Worm (Caenorhabditis elegans) whole organism, L1 larva: Measurements from ENCODE around the gene dlat-2.
A peak's percentile ranks its signal among the peaks of the same experiment; 100 is the strongest.

ENCODE experiments used
- C34B4.2 ChIP-seq: sonication (generic microtip); optimal IDR thresholded peaks from 2 replicates; lab custom pipeline; 2017; ENCODE audit warnings: mild to moderate bottlenecking, missing genetic modification characterization, missing compliant biosample characterization
- F16B12.6 ChIP-seq: fragments of 150-350 bp; optimal IDR thresholded peaks from 2 replicates; lab custom pipeline; 2014; ENCODE audit warnings: missing biosample characterization, missing genetic modification characterization
- ama-1 ChIP-seq: fragments of 150-350 bp; optimal IDR thresholded peaks from 2 replicates; lab custom pipeline; 2014
- blmp-1 ChIP-seq: fragments of 150-350 bp; optimal IDR thresholded peaks from 2 replicates; lab custom pipeline; 2014; ENCODE audit warnings: missing biosample characterization, missing genetic modification characterization
- ceh-8 ChIP-seq: fragments of 200-800 bp; sonication (Bioruptor generic); optimal IDR thresholded peaks from 2 replicates; lab custom pipeline; 2018; ENCODE audit warnings: mild to moderate bottlenecking, missing genetic modification characterization, moderate library complexity, missing compliant biosample characterization
- ceh-82 ChIP-seq, 3 experiments: fragments of 150-350 bp in 1 of 3; sonication (generic microtip) in 2 of 3; optimal IDR thresholded peaks; 2 replicates each; lab custom pipeline; 2014 to 2017; ENCODE audit warnings: missing biosample characterization in 3 of 3, missing genetic modification characterization in 3 of 3
- ces-1 ChIP-seq: fragments of 150-350 bp; optimal IDR thresholded peaks from 2 replicates; lab custom pipeline; 2014; ENCODE audit warnings: missing biosample characterization, missing genetic modification reagents, missing genetic modification characterization
- dpl-1 ChIP-seq, 3 experiments: fragments of 150-350 bp in 2 of 3; sonication (generic microtip) in 1 of 3; optimal IDR thresholded peaks; 2 replicates each; lab custom pipeline; 2014 to 2017; ENCODE audit warnings: missing biosample characterization in 3 of 3, missing genetic modification characterization in 3 of 3, missing genetic modification reagents in 3 of 3
- efl-3 ChIP-seq: fragments of 200-800 bp; sonication (Bioruptor generic); optimal IDR thresholded peaks from 2 replicates; lab custom pipeline; 2018; ENCODE audit warnings: mild to moderate bottlenecking, missing genetic modification characterization, missing compliant biosample characterization
- elt-3 ChIP-seq, 6 experiments: fragments of 150-350 bp in 1 of 6; sonication (generic microtip); optimal IDR thresholded peaks; 2 replicates each; lab custom pipeline; 2017 to 2018; ENCODE audit warnings: missing biosample characterization in 6 of 6, missing genetic modification characterization in 6 of 6, inconsistent platforms in 1 of 6
- fkh-4 ChIP-seq: sonication (generic microtip); optimal IDR thresholded peaks from 2 replicates; lab custom pipeline; 2016; ENCODE audit warnings: missing compliant biosample characterization, missing genetic modification characterization, borderline replicate concordance
- hlh-4 ChIP-seq: sonication (generic microtip); optimal IDR thresholded peaks from 2 replicates; lab custom pipeline; 2016; ENCODE audit warnings: mild to moderate bottlenecking, missing genetic modification characterization, missing compliant biosample characterization
- isw-1 ChIP-seq: fragments of 200-800 bp; sonication (Bioruptor generic); IDR thresholded peaks from 2 replicates; pipeline ENCODE4 v1.3.6; 2022; ENCODE audit warnings: missing genetic modification characterization, missing compliant biosample characterization
- jun-1 ChIP-seq: fragments of 150-350 bp; optimal IDR thresholded peaks from 2 replicates; lab custom pipeline; 2014; ENCODE audit warnings: missing biosample characterization, missing genetic modification reagents, missing genetic modification characterization
- lin-14 ChIP-seq: fragments of 200-800 bp; sonication (Bioruptor generic); optimal IDR thresholded peaks from 2 replicates; lab custom pipeline; 2018; ENCODE audit warnings: mild to moderate bottlenecking, missing genetic modification characterization, moderate library complexity, missing compliant biosample characterization
- lin-15B ChIP-seq: fragments of 150-350 bp; sonication (generic microtip); optimal IDR thresholded peaks from 3 replicates; lab custom pipeline; 2014; ENCODE audit warnings: missing biosample characterization, missing genetic modification characterization
- lin-35 ChIP-seq, 2 experiments: fragments of 150-350 bp; optimal IDR thresholded peaks; 2 replicates each; lab custom pipeline; 2014; ENCODE audit warnings: missing biosample characterization in 2 of 2, missing genetic modification characterization in 2 of 2, missing genetic modification reagents in 2 of 2
- lir-3 ChIP-seq: sonication (generic microtip); optimal IDR thresholded peaks from 2 replicates; lab custom pipeline; 2016; ENCODE audit warnings: mild to moderate bottlenecking, missing genetic modification characterization, moderate library complexity, missing compliant biosample characterization; ENCODE audit not compliant: poor library complexity
- lsy-2 ChIP-seq, 2 experiments: fragments of 150-350 bp; optimal IDR thresholded peaks; 2 replicates each; lab custom pipeline; 2014; ENCODE audit warnings: missing biosample characterization in 2 of 2, missing genetic modification characterization in 2 of 2
- mef-2 ChIP-seq: fragments of 150-350 bp; optimal IDR thresholded peaks from 2 replicates; lab custom pipeline; 2014; ENCODE audit warnings: missing biosample characterization, missing genetic modification characterization
- mep-1 ChIP-seq: fragments of 150-350 bp; optimal IDR thresholded peaks from 2 replicates; lab custom pipeline; 2014; ENCODE audit warnings: missing biosample characterization, missing genetic modification characterization
- nhr-11 ChIP-seq: fragments of 150-350 bp; optimal IDR thresholded peaks from 2 replicates; lab custom pipeline; 2014; ENCODE audit warnings: missing biosample characterization, missing genetic modification characterization
- nhr-12 ChIP-seq: sonication (generic microtip); optimal IDR thresholded peaks from 2 replicates; lab custom pipeline; 2017; ENCODE audit warnings: missing biosample characterization, missing genetic modification characterization
- nhr-20 ChIP-seq: sonication (generic microtip); optimal IDR thresholded peaks from 2 replicates; lab custom pipeline; 2016; ENCODE audit warnings: mild to moderate bottlenecking, missing genetic modification characterization, missing compliant biosample characterization
- nhr-237 ChIP-seq: fragments of 150-350 bp; optimal IDR thresholded peaks from 2 replicates; lab custom pipeline; 2014; ENCODE audit warnings: missing biosample characterization, missing genetic modification characterization
- nhr-28 ChIP-seq: fragments of 150-350 bp; optimal IDR thresholded peaks from 2 replicates; lab custom pipeline; 2014; ENCODE audit warnings: missing biosample characterization, missing genetic modification characterization
- nhr-47 ChIP-seq: sonication (generic microtip); optimal IDR thresholded peaks from 2 replicates; lab custom pipeline; 2016; ENCODE audit warnings: mild to moderate bottlenecking, missing genetic modification characterization, moderate library complexity, missing compliant biosample characterization
- nhr-71 ChIP-seq: sonication (generic microtip); optimal IDR thresholded peaks from 2 replicates; lab custom pipeline; 2016; ENCODE audit warnings: mild to moderate bottlenecking, missing genetic modification characterization, moderate library complexity, missing compliant biosample characterization
- nhr-77 ChIP-seq: fragments of 150-350 bp; optimal IDR thresholded peaks from 2 replicates; lab custom pipeline; 2014; ENCODE audit warnings: missing biosample characterization, missing genetic modification characterization
- nhr-84 ChIP-seq: sonication (generic microtip); optimal IDR thresholded peaks from 2 replicates; lab custom pipeline; 2017; ENCODE audit warnings: missing biosample characterization, missing genetic modification characterization
- nhr-90 ChIP-seq: sonication (generic microtip); optimal IDR thresholded peaks from 2 replicates; lab custom pipeline; 2016; ENCODE audit warnings: mild to moderate bottlenecking, missing genetic modification characterization, missing compliant biosample characterization; ENCODE audit not compliant: poor library complexity
- pag-3 ChIP-seq: sonication (generic microtip); optimal IDR thresholded peaks from 2 replicates; lab custom pipeline; 2017; ENCODE audit warnings: missing genetic modification characterization, mild to moderate bottlenecking, missing compliant biosample characterization, antibody characterized with exemption, borderline replicate concordance; ENCODE audit not compliant: insufficient read depth
- pqm-1 ChIP-seq: sonication (generic microtip); optimal IDR thresholded peaks from 3 replicates; lab custom pipeline; 2017; ENCODE audit warnings: missing biosample characterization, missing genetic modification characterization
- rnt-1 ChIP-seq: sonication (generic microtip); optimal IDR thresholded peaks from 2 replicates; lab custom pipeline; 2016; ENCODE audit warnings: mild to moderate bottlenecking, missing genetic modification characterization, moderate library complexity, missing compliant biosample characterization
- skn-1 ChIP-seq: fragments of 150-350 bp; optimal IDR thresholded peaks from 2 replicates; lab custom pipeline; 2014; ENCODE audit warnings: missing biosample characterization, missing genetic modification characterization
- snu-23 ChIP-seq: sonication (generic microtip); optimal IDR thresholded peaks from 2 replicates; lab custom pipeline; 2016; ENCODE audit warnings: missing genetic modification characterization, missing compliant biosample characterization
- sptf-1 ChIP-seq: fragments of 150-350 bp; optimal IDR thresholded peaks from 2 replicates; lab custom pipeline; 2014; ENCODE audit warnings: missing biosample characterization, missing genetic modification characterization
- sup-37 ChIP-seq: fragments of 200-800 bp; sonication (Bioruptor generic); optimal IDR thresholded peaks from 2 replicates; lab custom pipeline; 2018; ENCODE audit warnings: mild to moderate bottlenecking, missing genetic modification characterization, missing compliant biosample characterization
- swsn-7 ChIP-seq: sonication (generic microtip); optimal IDR thresholded peaks from 2 replicates; lab custom pipeline; 2016; ENCODE audit warnings: missing genetic modification characterization, missing compliant biosample characterization
- tbx-2 ChIP-seq: sonication (generic microtip); optimal IDR thresholded peaks from 2 replicates; lab custom pipeline; 2016; ENCODE audit warnings: missing genetic modification characterization, missing compliant biosample characterization
- tlp-1 ChIP-seq: fragments of 150-350 bp; optimal IDR thresholded peaks from 2 replicates; lab custom pipeline; 2014; ENCODE audit warnings: missing biosample characterization, missing genetic modification characterization
- unc-130 ChIP-seq: fragments of 150-350 bp; optimal IDR thresholded peaks from 2 replicates; lab custom pipeline; 2017; ENCODE audit warnings: missing biosample characterization, missing genetic modification characterization, inconsistent platforms
- unc-30 ChIP-seq: sonication (generic microtip); optimal IDR thresholded peaks from 2 replicates; lab custom pipeline; 2017; ENCODE audit warnings: missing biosample characterization, missing genetic modification characterization
- unc-62 ChIP-seq: fragments of 150-350 bp; optimal IDR thresholded peaks from 2 replicates; lab custom pipeline; 2014; ENCODE audit warnings: missing biosample characterization, missing genetic modification reagents, missing genetic modification characterization
- unc-86 ChIP-seq: sonication (generic microtip); optimal IDR thresholded peaks from 2 replicates; lab custom pipeline; 2016; ENCODE audit warnings: missing genetic modification characterization, missing compliant biosample characterization
- unc-98 ChIP-seq: fragments of 200-800 bp; sonication (Bioruptor generic); IDR thresholded peaks from 2 replicates; pipeline ENCODE4 v1.3.6; 2022; ENCODE audit warnings: missing genetic modification characterization, missing compliant biosample characterization
- zag-1 ChIP-seq: fragments of 150-350 bp; optimal IDR thresholded peaks from 2 replicates; lab custom pipeline; 2014; ENCODE audit warnings: missing biosample characterization, missing genetic modification characterization
- zip-4 ChIP-seq: fragments of 200-800 bp; sonication (Bioruptor generic); optimal IDR thresholded peaks from 2 replicates; lab custom pipeline; 2018; ENCODE audit warnings: mild to moderate bottlenecking, missing genetic modification characterization, moderate library complexity, missing compliant biosample characterization
- ztf-11 ChIP-seq, 2 experiments: sonication (generic microtip); optimal IDR thresholded peaks; 2 replicates each; lab custom pipeline; 2016 to 2017; ENCODE audit warnings: missing genetic modification characterization in 2 of 2, missing biosample characterization in 1 of 2, missing compliant biosample characterization in 1 of 2

dlat-2 gene

ce11 chrIV:17380061-17380680, at the start of gene dlat-2, which contains the start of gene C30H6.9 (continued):
- no peak for TF ChIP-seq isw-1 (GFP tag; lab: Robert Waterston, UW)
- TF ChIP-seq sptf-1 (tag; lab: Kevin White, UChicago), result no peak
- no peak for TF ChIP-seq zip-4 (GFP tag; lab: Kevin White, UChicago)
- peak; percentile 24 for TF ChIP-seq nhr-47 (tag; lab: Kevin White, UChicago)
- no peak for TF ChIP-seq pqm-1
- TF ChIP-seq dpl-1 (GFP tag; optimal IDR thresholded peaks at IDR 0.05; lab: Kevin White, UChicago), result peak in 2 of 3 experiments; percentile 21 to 49
- no peak for TF ChIP-seq nhr-28 (tag; lab: Kevin White, UChicago)
- TF ChIP-seq nhr-20 (tag; lab: Kevin White, UChicago), result peak; percentile 22
- TF ChIP-seq lin-35 (GFP tag; optimal IDR thresholded peaks at IDR 0.05; lab: Kevin White, UChicago), result peak; percentile 24 to 47
- TF ChIP-seq ceh-8, result no peak
- no peak for TF ChIP-seq zag-1 (tag; lab: Kevin White, UChicago)
- peak; percentile 9 for TF ChIP-seq nhr-90 (tag; lab: Kevin White, UChicago)
- TF ChIP-seq sup-37 (GFP tag; lab: Kevin White, UChicago), result no peak
- TF ChIP-seq, all 84 proteins: peak for 12

- TF ChIP-seq hlh-4 (tag; lab: Kevin White, UChicago), result no peak
- no peak for TF ChIP-seq pag-3
- TF ChIP-seq unc-62 (GFP tag; lab: Kevin White, UChicago), result no peak
- peak; percentile 7 for TF ChIP-seq lin-15B
- TF ChIP-seq ceh-82 (tag; optimal IDR thresholded peaks at IDR 0.05; lab: Kevin White, UChicago), result peak in 1 of 3 experiments; percentile 10
- TF ChIP-seq unc-30, result no peak
- no peak for TF ChIP-seq nhr-11 (tag; lab: Kevin White, UChicago)
- TF ChIP-seq swsn-7, result no peak
- TF ChIP-seq nhr-77, result no peak
- peak; percentile 0 for TF ChIP-seq nhr-47 (tag; lab: Kevin White, UChicago)
- TF ChIP-seq C34B4.2 (tag; lab: Kevin White, UChicago), result no peak
- peak in 2 of 3 experiments; percentile 19 to 34 for TF ChIP-seq dpl-1 (GFP tag; optimal IDR thresholded peaks at IDR 0.05; lab: Kevin White, UChicago)
- TF ChIP-seq tbx-2 (tag; lab: Kevin White, UChicago), result no peak
- TF ChIP-seq ztf-11 (tag; optimal IDR thresholded peaks at IDR 0.05; lab: Kevin White, UChicago), result no peak
- no peak for TF ChIP-seq nhr-20 (tag; lab: Kevin White, UChicago)
- TF ChIP-seq nhr-28 (tag; lab: Kevin White, UChicago), result no peak
- no peak for TF ChIP-seq zag-1 (tag; lab: Kevin White, UChicago)
- no peak for TF ChIP-seq unc-130
- peak; percentile 65 for TF ChIP-seq blmp-1
- no peak for TF ChIP-seq tlp-1 (tag; lab: Kevin White, UChicago)
- TF ChIP-seq F16B12.6 (tag; lab: Kevin White, UChicago), result no peak
- TF ChIP-seq nhr-12 (tag; lab: Kevin White, UChicago), result no peak
- no peak for TF ChIP-seq fkh-4 (tag; lab: Kevin White, UChicago)
- no peak for TF ChIP-seq unc-86 (tag; lab: Kevin White, UChicago)
- TF ChIP-seq unc-98 (GFP tag; lab: Robert Waterston, UW), result no peak
- no peak for TF ChIP-seq ama-1 (lab: Kevin White, UChicago)
- TF ChIP-seq lin-14 (GFP tag; lab: Kevin White, UChicago), result peak; percentile 18
- TF ChIP-seq rnt-1, result no peak
- TF ChIP-seq nhr-71 (tag; lab: Kevin White, UChicago), result peak; percentile 28
- TF ChIP-seq efl-3 (GFP tag; lab: Kevin White, UChicago), result no peak
- no peak for TF ChIP-seq jun-1
- no peak for TF ChIP-seq skn-1 (tag; lab: Kevin White, UChicago)
- TF ChIP-seq snu-23, result peak; percentile 24
- no peak for TF ChIP-seq elt-3 (tag; optimal IDR thresholded peaks at IDR 0.05; lab: Kevin White, UChicago)
- TF ChIP-seq mep-1 (tag; lab: Kevin White, UChicago), result peak; percentile 37
- no peak for TF ChIP-seq mef-2 (tag; lab: Kevin White, UChicago)
- TF ChIP-seq lir-3 (tag; lab: Kevin White, UChicago), result no peak
- no peak for TF ChIP-seq nhr-237
- TF ChIP-seq ces-1 (GFP tag; lab: Kevin White, UChicago), result no peak
- peak; percentile 6 to 56 for TF ChIP-seq lsy-2 (tag; optimal IDR thresholded peaks at IDR 0.05; lab: Kevin White, UChicago)
- no peak for TF ChIP-seq nhr-84
- TF ChIP-seq isw-1 (GFP tag; lab: Robert Waterston, UW), result no peak
- TF ChIP-seq lin-35 (GFP tag; optimal IDR thresholded peaks at IDR 0.05; lab: Kevin White, UChicago), result peak in 1 of 2 experiments; percentile 27
Observed at ce11 chrIV:17331100-17331577, 49.3 kb upstream of the dlat-2 start, which contains the start of gene C49C3.6. C49C3.6 (plus strand) TSS chrIV:17331527.
